Fruit fly (Drosophila melanogaster): Measurements from ENCODE around the gene PIG-F.

Gene PIG-F

dm6 chr3L:19590422-19590821 lies 21.8 kb upstream of the PIG-F start, which contains the start of gene CG14100 (continued):
- TF ChIP-seq B-H2 (GFP tag; optimal IDR thresholded peaks at IDR 0.05) (peak; percentile 100), Fer2 (tag; optimal IDR thresholded peaks at IDR 0.05) (peak; percentile 100), Drgx (GFP tag; IDR thresholded peaks at IDR 0.05) (peak; percentile 100), CG10959 (GFP tag; IDR thresholded peaks at IDR 0.05) (peak; percentile 100), CG7928 (GFP tag; optimal IDR thresholded peaks at IDR 0.05) (peak; percentile 96), CG17829 (tag; optimal IDR thresholded peaks at IDR 0.05) (peak; percentile 100), dpn (GFP tag; optimal IDR thresholded peaks at IDR 0.05) (peak; percentile 100), Aef1 (GFP tag; IDR thresholded peaks at IDR 0.05) (peak; percentile 100), ase (GFP tag; IDR thresholded peaks at IDR 0.05) (peak; percentile 100), al (GFP tag; IDR thresholded peaks at IDR 0.05) (peak; percentile 100), sqz (GFP tag; optimal IDR thresholded peaks at IDR 0.05) (peak; percentile 100), sna (GFP tag; IDR thresholded peaks at IDR 0.05; ENCODE audit: partially characterized antibody) (no peak), fd96Cb (tag; optimal IDR thresholded peaks at IDR 0.05) (peak; percentile 100), CG14441 (GFP tag; IDR thresholded peaks at IDR 0.05) (peak; percentile 100), CG1792 (GFP tag; optimal IDR thresholded peaks at IDR 0.05) (peak; percentile 100), CG8478 (optimal IDR thresholded peaks at IDR 0.05) (no peak), yki (optimal IDR thresholded peaks at IDR 0.05) (no peak), CG7357 (GFP tag; IDR thresholded peaks at IDR 0.05) (peak; percentile 100), CG14965 (GFP tag; optimal IDR thresholded peaks at IDR 0.05; ENCODE audit: borderline replicate concordance) (peak; percentile 96), CG13287 (GFP tag; IDR thresholded peaks at IDR 0.05; ENCODE audit: partially characterized antibody) (peak; percentile 59; the same call in 1 of the 2 replicates), crp (GFP tag; optimal IDR thresholded peaks at IDR 0.05) (peak; percentile 94 to 95), fu2 (GFP tag; optimal IDR thresholded peaks at IDR 0.05) (peak; percentile 100), pb (GFP tag; optimal IDR thresholded peaks at IDR 0.05) (peak; percentile 100), Dll (GFP tag; IDR thresholded peaks at IDR 0.05; ENCODE audit: partially characterized antibody) (0 out of 4 replicates have a peak, but pooled peaks have one; percentile 52), CG13424 (tag; optimal IDR thresholded peaks at IDR 0.05) (peak; percentile 100), Spps (tag; optimal IDR thresholded peaks at IDR 0.05) (peak; percentile 100), Hr39 (optimal IDR thresholded peaks at IDR 0.05) (no peak), jumu (GFP tag; optimal IDR thresholded peaks at IDR 0.05) (peak; percentile 100), CG5180 (GFP tag; optimal IDR thresholded peaks at IDR 0.05) (peak; percentile 96), CG6272 (GFP tag; IDR thresholded peaks at IDR 0.05) (peak; percentile 100), lov (optimal IDR thresholded peaks at IDR 0.05) (no peak), lov (GFP tag; IDR thresholded peaks at IDR 0.05) (peak; percentile 100), NK7.1 (GFP tag; optimal IDR thresholded peaks at IDR 0.05) (peak; percentile 100), CG2875 (GFP tag; optimal IDR thresholded peaks at IDR 0.05) (peak; percentile 100), CG18599 (GFP tag; optimal IDR thresholded peaks at IDR 0.05) (peak; percentile 100), CG11398 (GFP tag; optimal IDR thresholded peaks at IDR 0.05) (peak; percentile 100), CG6854 (GFP tag; optimal IDR thresholded peaks at IDR 0.05) (peak; percentile 100), Stat92E (GFP tag; optimal IDR thresholded peaks at IDR 0.05) (peak in 1 of 3 experiments; percentile 100), kni (GFP tag; optimal IDR thresholded peaks at IDR 0.05) (peak; percentile 100), Blimp-1 (GFP tag; optimal IDR thresholded peaks at IDR 0.05) (peak; percentile 100), CG15601 (tag; optimal IDR thresholded peaks at IDR 0.05) (peak; percentile 100), CG11504 (tag; optimal IDR thresholded peaks at IDR 0.05) (peak; percentile 99), Elba2 (GFP tag; optimal IDR thresholded peaks at IDR 0.05) (peak; percentile 100), CG16813 (GFP tag; IDR thresholded peaks at IDR 0.05; ENCODE audit: partially characterized antibody) (no peak), cas (GFP tag; IDR thresholded peaks at IDR 0.05) (peak; percentile 100), Usf (GFP tag; optimal IDR thresholded peaks at IDR 0.05) (peak; percentile 100), Poxn (GFP tag; IDR thresholded peaks at IDR 0.05) (peak; percentile 100), Dip2 (GFP tag; IDR thresholded peaks at IDR 0.05) (peak; percentile 87), Vsx1 (GFP tag; optimal IDR thresholded peaks at IDR 0.05) (peak; percentile 99), Doc2 (GFP tag; IDR thresholded peaks at IDR 0.05) (peak; percentile 100), Mrtf (GFP tag; IDR thresholded peaks at IDR 0.05) (peak; percentile 100)

All from whole organism, embryonic.